Fruit fly (Drosophila melanogaster): ENCODE results near the gene CG9961.

dm6 chr2L:2723100-2723499 lies 21.6 kb downstream of the CG9961 start:
- TF ChIP-seq CG17806 (tag; optimal IDR thresholded peaks at IDR 0.05) = no peak
- no peak for TF ChIP-seq D1 (tag; optimal IDR thresholded peaks at IDR 0.05)
- TF ChIP-seq CG4496 (GFP tag; IDR thresholded peaks at IDR 0.05) = peak; percentile 28; the same call in 1 of the 3 replicates
- TF ChIP-seq CG32121 (GFP tag; IDR thresholded peaks at IDR 0.05) = no peak
- no peak for TF ChIP-seq CG9948 (tag; optimal IDR thresholded peaks at IDR 0.05)

All from whole organism, pupa.